Worm (Caenorhabditis elegans) whole organism, L2 larva: ENCODE results near the gene F49F1.18.

Experiments
- aly-2 ChIP-seq: fragments of 150-350 bp; optimal IDR thresholded peaks from 2 replicates; lab custom pipeline; 2014; ENCODE audit warnings: missing biosample characterization, missing genetic modification characterization
- fos-1 ChIP-seq: fragments of 150-350 bp; optimal IDR thresholded peaks from 2 replicates; lab custom pipeline; 2014; ENCODE audit warnings: missing biosample characterization, missing genetic modification characterization
- lin-39 ChIP-seq: fragments of 150-350 bp; optimal IDR thresholded peaks from 2 replicates; lab custom pipeline; 2014; ENCODE audit warnings: missing biosample characterization, missing genetic modification reagents, missing genetic modification characterization
- skn-1 ChIP-seq: sonication (generic microtip); optimal IDR thresholded peaks from 2 replicates; lab custom pipeline; 2017; ENCODE audit warnings: missing biosample characterization, missing genetic modification characterization
- unc-39 ChIP-seq: fragments of 150-350 bp; optimal IDR thresholded peaks from 2 replicates; lab custom pipeline; 2014; ENCODE audit warnings: missing biosample characterization, missing genetic modification characterization
- unc-62 ChIP-seq: fragments of 150-350 bp; optimal IDR thresholded peaks from 2 replicates; lab custom pipeline; 2014; ENCODE audit warnings: missing biosample characterization, missing genetic modification reagents, missing genetic modification characterization

DNA sequence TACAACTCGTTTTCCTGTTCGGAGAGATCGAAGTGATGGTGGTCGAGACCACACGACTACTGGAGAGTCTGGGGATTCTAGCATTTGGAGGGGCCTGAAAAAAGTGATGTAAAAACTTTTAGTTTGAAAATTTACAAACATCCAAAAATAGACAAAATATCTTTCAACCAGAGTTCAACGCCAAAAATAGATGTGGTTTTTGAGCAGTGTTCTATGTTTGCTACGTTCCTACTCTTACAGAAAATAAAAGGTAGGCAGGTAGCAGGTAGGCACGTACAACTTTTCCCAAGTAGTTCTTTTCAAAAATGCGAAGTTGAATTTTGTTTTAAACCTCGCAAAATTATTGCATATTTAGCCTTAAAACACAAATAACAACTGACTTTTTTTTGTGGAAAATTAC, 27.8 kb downstream of the F49F1.18 start, which contains the start of gene F49F1.14:
- no peak for TF ChIP-seq fos-1
- no peak for TF ChIP-seq aly-2
- no peak for TF ChIP-seq unc-62 (GFP tag; lab: Kevin White, UChicago)
- TF ChIP-seq skn-1: no peak
- TF ChIP-seq lin-39 (tag; lab: Kevin White, UChicago): no peak
- TF ChIP-seq unc-39 (tag; lab: Kevin White, UChicago): no peak
